Fruit fly (Drosophila melanogaster) S2 (cell line): Measurements from ENCODE around the gene PGS1.

Experiments used
- CG8478 ChIP-seq: fragments of >200 bp; optimal IDR thresholded peaks from 2 replicates; lab custom pipeline; 2018
- CTCF ChIP-seq, 2 experiments: fragments of >200 bp; optimal IDR thresholded peaks; 2 replicates each; lab custom pipeline; 2018

DNA sequence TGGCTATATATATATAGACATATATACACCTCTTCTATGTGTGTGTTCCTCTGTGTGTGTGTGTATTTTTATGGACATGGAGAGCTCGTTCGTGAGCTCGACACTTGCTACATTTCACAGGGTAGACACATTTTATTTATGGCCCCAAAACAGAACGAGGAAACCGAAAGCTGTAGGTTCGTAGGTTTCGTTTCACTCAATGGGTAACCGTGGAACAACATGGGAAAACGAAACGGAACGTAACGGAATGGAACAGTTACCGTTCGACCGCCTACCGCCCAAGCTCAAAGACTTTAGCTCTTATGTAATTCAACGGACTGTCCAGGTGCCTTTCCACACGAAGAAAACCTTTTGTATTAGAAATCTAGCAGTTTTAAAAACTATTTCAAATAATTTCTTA lies 39.6 kb downstream of the PGS1 start:
- TF ChIP-seq CG8478: no peak
- TF ChIP-seq CTCF (optimal IDR thresholded peaks at IDR 0.05; lab: Kevin White, UChicago): no peak
